Worm (Caenorhabditis elegans): ENCODE data around the gene R11G1.2.

The R11G1.2 gene

DNA sequence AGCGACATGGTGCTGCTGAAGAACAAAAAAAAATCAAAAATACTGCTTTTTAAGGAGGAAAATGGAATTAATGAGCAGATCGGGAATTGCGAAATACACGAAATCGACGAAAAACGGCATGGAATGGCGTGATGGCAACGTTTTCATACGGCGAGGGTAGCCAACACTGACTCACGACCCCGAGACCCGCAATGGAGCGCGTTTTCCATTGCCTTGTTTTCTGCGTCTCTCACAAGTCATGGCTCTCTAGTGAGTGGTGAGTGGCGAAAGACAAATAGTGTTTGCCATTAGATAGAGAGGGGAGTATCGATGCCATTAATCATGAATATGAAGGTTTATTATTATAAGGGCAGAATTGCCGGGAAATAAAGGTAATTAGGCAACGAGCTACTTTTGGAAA lies 44.7 kb upstream of the R11G1.2 start, which contains the start of gene C18B2.4 (continued):
- TF ChIP-seq T07F8.4 (tag; optimal IDR thresholded peaks at IDR 0.05) (no peak), tbp1 (GFP tag; optimal IDR thresholded peaks at IDR 0.05) (peak; percentile 42), rec-8 (tag; optimal IDR thresholded peaks at IDR 0.05) (no peak), lin-35 (GFP tag; optimal IDR thresholded peaks at IDR 0.05) (peak in 1 of 3 experiments; percentile 52), ama-1 (optimal IDR thresholded peaks at IDR 0.05) (no peak), ama-1 (GFP tag; optimal IDR thresholded peaks at IDR 0.05) (no peak), madf-3 (GFP tag; IDR thresholded peaks at IDR 0.05) (no peak), mes-4 (tag; optimal IDR thresholded peaks at IDR 0.05) (no peak), K11D2.4 (GFP tag; IDR thresholded peaks at IDR 0.05) (peak; percentile 41; the same call in 1 of the 2 replicates), tbx-9 (tag; optimal IDR thresholded peaks at IDR 0.05; ENCODE audit: borderline replicate concordance) (no peak), Y53G8AR.9 (GFP tag; conservative IDR thresholded peaks at IDR 0.05) (no peak), Y67H2A.10 (GFP tag; conservative IDR thresholded peaks at IDR 0.05) (no peak), chd-7 (tag; optimal IDR thresholded peaks at IDR 0.05) (peak; percentile 30), zfh-2 (GFP tag; conservative IDR thresholded peaks at IDR 0.05) (peak; percentile 90), mcd-1 (GFP tag; IDR thresholded peaks at IDR 0.05) (peak; percentile 85), lin-26 (GFP tag; IDR thresholded peaks at IDR 0.05) (0 out of 2 replicates have a peak, but pooled peaks have one; percentile 34), lin-54 (GFP tag; optimal IDR thresholded peaks at IDR 0.05) (peak; percentile 27), ZK185.1 (tag; optimal IDR thresholded peaks at IDR 0.05; ENCODE audit: poor library complexity, severe bottlenecking) (peak; percentile 64), nfyb-1 (GFP tag; IDR thresholded peaks at IDR 0.05) (peak; percentile 57; the same call in 1 of the 2 replicates), cebp-2 (GFP tag; IDR thresholded peaks at IDR 0.05) (no peak), lin-40 (tag; optimal IDR thresholded peaks at IDR 0.05) (peak; percentile 44), cebp-1 (GFP tag; IDR thresholded peaks at IDR 0.05) (peak; percentile 97), cebp-1 (tag; optimal IDR thresholded peaks at IDR 0.05) (peak; percentile 99)

DNA sequence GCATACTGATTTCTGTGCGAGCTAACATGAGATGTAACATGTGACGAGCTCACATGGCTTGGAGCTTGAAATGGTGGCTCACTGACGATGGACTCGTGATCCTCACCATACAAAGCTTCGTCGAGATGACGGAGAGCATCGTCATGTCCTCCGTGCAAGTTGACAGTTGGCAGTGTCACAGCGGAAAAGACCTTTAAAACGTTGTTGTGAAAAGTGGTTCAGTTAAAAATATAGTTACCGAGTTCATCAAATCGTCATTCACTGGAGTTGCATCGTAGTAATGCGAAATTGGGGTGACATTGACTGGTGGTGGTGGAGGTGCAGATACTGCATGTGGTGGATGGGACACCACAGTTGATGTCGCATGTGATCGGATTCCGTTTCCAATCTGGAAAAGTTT lies 40.0 kb upstream of the R11G1.2 start:
- TF ChIP-seq ZK185.1 (tag; optimal IDR thresholded peaks at IDR 0.05; ENCODE audit: poor library complexity, severe bottlenecking), result no peak
- TF ChIP-seq let-526 (GFP tag; IDR thresholded peaks at IDR 0.05), result no peak
- no peak for TF ChIP-seq chd-7 (tag; optimal IDR thresholded peaks at IDR 0.05)
- TF ChIP-seq die-1 (tag; optimal IDR thresholded peaks at IDR 0.05), result no peak
- no peak for TF ChIP-seq C06A6.2 (GFP tag; conservative IDR thresholded peaks at IDR 0.05)
- TF ChIP-seq zfh-2 (GFP tag; conservative IDR thresholded peaks at IDR 0.05), result no peak
- no peak for TF ChIP-seq sea-2 (GFP tag; IDR thresholded peaks at IDR 0.05)

DNA sequence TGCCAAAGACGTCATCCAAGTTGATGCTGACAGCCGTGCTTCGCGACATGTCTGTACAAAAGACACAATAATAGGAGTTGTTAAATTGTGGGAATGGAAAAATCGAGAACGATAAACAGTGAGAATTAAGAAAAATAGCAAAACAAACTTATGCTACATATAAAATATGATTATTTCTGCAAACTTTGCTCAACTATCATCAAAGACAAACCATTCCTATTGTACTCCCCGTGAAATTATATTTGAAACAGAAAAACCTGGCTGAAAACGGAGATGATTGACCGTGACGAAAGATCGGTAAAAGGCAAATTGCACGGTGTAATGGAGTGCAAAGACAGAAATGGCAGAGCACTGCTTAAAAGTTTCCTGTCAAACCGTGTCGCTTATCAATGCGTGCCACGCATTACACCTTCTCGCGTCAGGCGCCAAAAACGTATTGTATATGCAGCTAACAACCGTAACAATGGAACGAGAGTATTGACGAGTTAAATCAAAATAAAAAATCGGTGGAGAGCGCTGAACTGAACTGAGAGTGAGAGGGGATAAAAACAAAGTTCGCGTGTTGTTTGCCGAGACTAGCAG lies 39.3 kb upstream of the R11G1.2 start, which contains the start of gene C18B2.5:
C18B2.5 (minus strand) TSS at position 51 of the 582 bp plus-strand sequence.
- peak; percentile 74 for TF ChIP-seq dox-1 (GFP tag; IDR thresholded peaks at IDR 0.05)
- TF ChIP-seq K11D2.4 (GFP tag; IDR thresholded peaks at IDR 0.05), result no peak
- no peak for TF ChIP-seq mcd-1 (GFP tag; IDR thresholded peaks at IDR 0.05)
- TF ChIP-seq let-526 (GFP tag; IDR thresholded peaks at IDR 0.05), result peak; percentile 74
- no peak for TF ChIP-seq hlh-26 (GFP tag; conservative IDR thresholded peaks at IDR 0.05)
- TF ChIP-seq ets-4 (GFP tag; optimal IDR thresholded peaks at IDR 0.05), result peak; percentile 80
- peak; percentile 19 to 82 for TF ChIP-seq let-607 (tag; optimal IDR thresholded peaks at IDR 0.05)
- TF ChIP-seq nhr-80 (tag; optimal IDR thresholded peaks at IDR 0.05), result peak; percentile 98

DNA sequence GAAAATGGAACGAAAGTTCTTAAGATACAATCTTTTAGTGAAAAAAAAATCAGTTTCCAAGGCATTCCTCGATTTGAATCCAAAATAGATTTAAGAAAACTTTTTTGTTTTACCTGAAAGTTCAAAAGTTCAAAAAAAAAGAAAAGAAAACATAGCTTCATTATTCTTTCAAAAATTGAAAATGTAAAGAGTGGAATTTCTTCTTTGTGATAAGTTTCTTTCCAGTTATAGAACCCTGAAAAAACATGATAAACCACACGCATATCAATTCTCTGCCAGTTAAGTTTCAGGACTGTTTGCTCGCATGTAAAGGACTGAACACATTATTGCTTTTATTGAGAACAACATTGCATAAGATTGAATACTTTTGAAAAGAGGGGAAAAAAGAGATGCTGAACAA lies 38.7 kb upstream of the R11G1.2 start:
- TF ChIP-seq mxl-1 (tag; optimal IDR thresholded peaks at IDR 0.05), result no peak
- TF ChIP-seq F57C9.4 (tag; optimal IDR thresholded peaks at IDR 0.05), result no peak
- no peak for TF ChIP-seq tbp1 (GFP tag; optimal IDR thresholded peaks at IDR 0.05)
- no peak for TF ChIP-seq zim-3 (tag; optimal IDR thresholded peaks at IDR 0.05)
- no peak for TF ChIP-seq B0261.1 (tag; optimal IDR thresholded peaks at IDR 0.05)
- no peak for TF ChIP-seq dox-1 (GFP tag; IDR thresholded peaks at IDR 0.05)

Data from whole organism, young adult.